Fruit fly (Drosophila melanogaster) whole organism, wandering third instar larva: ENCODE data around the gene CG34244.

Experiments used
- CG32264 ChIP-seq: fragments of 200-800 bp; sonication (Bioruptor generic); optimal IDR thresholded peaks from 2 replicates; lab custom pipeline; 2016; ENCODE audit warnings: missing biosample characterization, missing genetic modification characterization
- CG9705 ChIP-seq: fragments of 200-800 bp; sonication (Bioruptor generic); optimal IDR thresholded peaks from 2 replicates; lab custom pipeline; 2018; ENCODE audit warnings: missing biosample characterization, mild to moderate bottlenecking, missing genetic modification characterization
- Dfd ChIP-seq: fragments of >200 bp; optimal IDR thresholded peaks from 2 replicates; lab custom pipeline; 2017; ENCODE audit warnings: missing biosample characterization, missing genetic modification characterization
- Dif ChIP-seq: fragments of 200-275, 200-300 bp; sonication (Bioruptor generic); optimal IDR thresholded peaks from 2 replicates; lab custom pipeline; 2018; ENCODE audit warnings: missing biosample characterization, missing genetic modification characterization; ENCODE audit not compliant: partially characterized antibody
- GATAd ChIP-seq: sonication (Bioruptor generic); optimal IDR thresholded peaks from 2 replicates; lab custom pipeline; 2016; ENCODE audit warnings: missing biosample characterization, missing genetic modification characterization
- HLH106 ChIP-seq: fragments of 200-800 bp; optimal IDR thresholded peaks from 3 replicates; lab custom pipeline; 2019; ENCODE audit warnings: missing biosample characterization, mild to moderate bottlenecking, missing genetic modification characterization, moderate library complexity
- Hnf4 ChIP-seq: fragments of 200-800 bp; sonication (Bioruptor generic); optimal IDR thresholded peaks from 2 replicates; lab custom pipeline; 2016; ENCODE audit warnings: missing biosample characterization, mild to moderate bottlenecking, missing genetic modification characterization
- Hr83 ChIP-seq: fragments of 200-300 bp; sonication (Bioruptor generic); optimal IDR thresholded peaks from 2 replicates; lab custom pipeline; 2016; ENCODE audit warnings: missing biosample characterization, mild to moderate bottlenecking, missing genetic modification characterization, moderate library complexity; ENCODE audit not compliant: poor library complexity, severe bottlenecking
- Jra ChIP-seq: sonication (Bioruptor generic); optimal IDR thresholded peaks from 2 replicates; lab custom pipeline; 2016; ENCODE audit warnings: missing biosample characterization, missing genetic modification characterization
- Mio ChIP-seq: sonication (Bioruptor generic); optimal IDR thresholded peaks from 2 replicates; lab custom pipeline; 2016; ENCODE audit warnings: missing biosample characterization, missing genetic modification characterization
- Myc ChIP-seq: fragments of >200 bp; optimal IDR thresholded peaks from 2 replicates; lab custom pipeline; 2017
- N ChIP-seq: fragments of >200 bp; optimal IDR thresholded peaks from 2 replicates; lab custom pipeline; 2018; ENCODE audit warnings: missing biosample characterization, missing external identifiers, missing genetic modification characterization
- OdsH ChIP-seq: fragments of 200-800 bp; sonication (Bioruptor generic); optimal IDR thresholded peaks from 2 replicates; lab custom pipeline; 2016; ENCODE audit warnings: missing biosample characterization, mild to moderate bottlenecking, missing genetic modification characterization
- Rel ChIP-seq, 2 experiments: fragments of 200-800 bp; sonication (Bioruptor generic) in 1 of 2; optimal IDR thresholded peaks; 2 replicates in 1 of 2; 3 replicates in 1 of 2; lab custom pipeline; 2016 to 2019; ENCODE audit warnings: mild to moderate bottlenecking in 2 of 2, missing biosample characterization in 2 of 2, missing genetic modification characterization in 2 of 2, moderate library complexity in 1 of 2
- Sp1 ChIP-seq: fragments of 200-800 bp; sonication (Bioruptor generic); optimal IDR thresholded peaks from 3 replicates; lab custom pipeline; 2019; ENCODE audit warnings: missing biosample characterization, mild to moderate bottlenecking, missing genetic modification characterization, moderate library complexity
- Vsx2 ChIP-seq: fragments of 200-300, 225-300 bp; sonication (Bioruptor generic); optimal IDR thresholded peaks from 2 replicates; lab custom pipeline; 2018; ENCODE audit warnings: missing biosample characterization, missing genetic modification characterization; ENCODE audit not compliant: partially characterized antibody
- br ChIP-seq: fragments of 200-800 bp; sonication (Bioruptor generic); optimal IDR thresholded peaks from 2 replicates; lab custom pipeline; 2016; ENCODE audit warnings: missing biosample characterization, missing genetic modification characterization
- dl ChIP-seq, 2 experiments: fragments of 175-275, 200-275 bp in 1 of 2; fragments of 200-275 bp in 1 of 2; sonication (Bioruptor generic); optimal IDR thresholded peaks; lab custom pipeline; 2018; ENCODE audit warnings: mild to moderate bottlenecking in 2 of 2, missing biosample characterization in 2 of 2, missing genetic modification characterization in 2 of 2, moderate library complexity in 2 of 2; ENCODE audit not compliant: partially characterized antibody in 2 of 2, insufficient read depth in 1 of 2
- dmrt93B ChIP-seq: fragments of 200-800 bp; sonication (Bioruptor generic); optimal IDR thresholded peaks from 2 replicates; lab custom pipeline; 2018; ENCODE audit warnings: missing biosample characterization, mild to moderate bottlenecking, missing genetic modification characterization
- ey ChIP-seq: fragments of 200-800 bp; sonication (Bioruptor generic); optimal IDR thresholded peaks from 2 replicates; lab custom pipeline; 2016; ENCODE audit warnings: missing biosample characterization, missing genetic modification characterization
- foxo ChIP-seq, 2 experiments: fragments of 200-800 bp; sonication (Bioruptor generic); optimal IDR thresholded peaks; 2 replicates in 1 of 2; 3 replicates in 1 of 2; lab custom pipeline; 2016 to 2017; ENCODE audit warnings: missing biosample characterization in 2 of 2, missing genetic modification characterization in 2 of 2
- fru ChIP-seq: fragments of 200-800 bp; sonication (Bioruptor generic); optimal IDR thresholded peaks from 3 replicates; lab custom pipeline; 2016; ENCODE audit warnings: missing biosample characterization, mild to moderate bottlenecking, missing genetic modification characterization
- h ChIP-seq: fragments of 200-800 bp; sonication (Bioruptor generic); optimal IDR thresholded peaks from 3 replicates; lab custom pipeline; 2016; ENCODE audit warnings: missing biosample characterization, mild to moderate bottlenecking, missing genetic modification characterization
- lola ChIP-seq: fragments of >200 bp; optimal IDR thresholded peaks from 2 replicates; lab custom pipeline; 2017; ENCODE audit warnings: missing biosample characterization, missing genetic modification characterization
- rgr ChIP-seq: fragments of 200-800 bp; sonication (Bioruptor generic); optimal IDR thresholded peaks from 3 replicates; lab custom pipeline; 2016; ENCODE audit warnings: missing biosample characterization, mild to moderate bottlenecking, missing genetic modification characterization
- sv ChIP-seq: fragments of 200-800 bp; sonication (Bioruptor generic); optimal IDR thresholded peaks from 3 replicates; lab custom pipeline; 2016; ENCODE audit warnings: missing biosample characterization, missing genetic modification characterization
- tai ChIP-seq: sonication (Bioruptor generic); optimal IDR thresholded peaks from 2 replicates; lab custom pipeline; 2016; ENCODE audit warnings: missing biosample characterization, missing genetic modification characterization

CG34244 gene

dm6 chr3L:14190625-14191475, 44.9 kb downstream of the CG34244 start, which contains the start of gene nuf:
nuf (plus strand) TSS chr3L:14190870.
- peak; percentile 21 for TF ChIP-seq dmrt93B (GFP tag; lab: Kevin White, UChicago)
- no peak for TF ChIP-seq OdsH (GFP tag; lab: Kevin White, UChicago)
- TF ChIP-seq Rel (GFP tag; optimal IDR thresholded peaks at IDR 0.05; lab: Kevin White, UChicago): no peak
- TF ChIP-seq Rel (tag; optimal IDR thresholded peaks at IDR 0.05; lab: Kevin White, UChicago): peak; percentile 39
- TF ChIP-seq CG9705 (GFP tag; lab: Kevin White, UChicago): peak; percentile 34
- peak; percentile 41 for TF ChIP-seq h (GFP tag; lab: Kevin White, UChicago)
- TF ChIP-seq fru: peak; percentile 16
- TF ChIP-seq foxo (GFP tag; optimal IDR thresholded peaks at IDR 0.05; lab: Kevin White, UChicago): peak in 1 of 2 experiments; percentile 26
- TF ChIP-seq br (GFP tag; lab: Kevin White, UChicago): peak; percentile 41
- TF ChIP-seq Jra (GFP tag; lab: Kevin White, UChicago): no peak
- TF ChIP-seq Dif: peak; percentile 39
- no peak for TF ChIP-seq Mio (GFP tag; lab: Kevin White, UChicago)
- no peak for TF ChIP-seq lola
- TF ChIP-seq Myc: no peak
- TF ChIP-seq Hr83 (GFP tag; lab: Kevin White, UChicago): peak; percentile 53
- peak; percentile 29 for TF ChIP-seq HLH106 (tag; lab: Kevin White, UChicago)
- peak; percentile 34 for TF ChIP-seq Hnf4 (GFP tag; lab: Kevin White, UChicago)
- peak; percentile 45 for TF ChIP-seq Sp1 (GFP tag; lab: Kevin White, UChicago)
- no peak for TF ChIP-seq ey
- peak; percentile 63 for TF ChIP-seq Vsx2 (GFP tag; lab: Kevin White, UChicago)
- TF ChIP-seq rgr (GFP tag; lab: Kevin White, UChicago): peak; percentile 42
- TF ChIP-seq GATAd (GFP tag; lab: Kevin White, UChicago): no peak

dm6 chr3L:14189957-14190624, 45.6 kb downstream of the CG34244 start:
- TF ChIP-seq tai (GFP tag; lab: Kevin White, UChicago): no peak
- TF ChIP-seq N (GFP tag; lab: Kevin White, UChicago): no peak
- TF ChIP-seq sv: no peak
- TF ChIP-seq Dfd (GFP tag; lab: Kevin White, UChicago): no peak
- TF ChIP-seq fru: peak; percentile 8
- peak; percentile 99 for TF ChIP-seq Vsx2 (GFP tag; lab: Kevin White, UChicago)
- TF ChIP-seq HLH106 (tag; lab: Kevin White, UChicago): peak; percentile 64
- no peak for TF ChIP-seq h (GFP tag; lab: Kevin White, UChicago)
- no peak for TF ChIP-seq dl (GFP tag; optimal IDR thresholded peaks at IDR 0.05; lab: Kevin White, UChicago; ENCODE audit: insufficient read depth in 1 of 2, partially characterized antibody in 2 of 2)
- peak; percentile 1 for TF ChIP-seq Hnf4 (GFP tag; lab: Kevin White, UChicago)

- TF ChIP-seq Jra (GFP tag; lab: Kevin White, UChicago) (no peak), Mio (GFP tag; lab: Kevin White, UChicago) (no peak), CG32264 (GFP tag; lab: Kevin White, UChicago) (no peak)
- TF ChIP-seq, all 38 proteins: peak for 0
These were observed 46.3 kb downstream of the CG34244 start, which contains the start of gene nan for dm6 chr3L:14189431-14189830. nan (minus strand) TSS chr3L:14189648.
